Fruit fly (Drosophila melanogaster) S2 (cell line): Measurements from ENCODE around the gene dUTPase.

Experiments
- CG8478 ChIP-seq: fragments of >200 bp; optimal IDR thresholded peaks from 2 replicates; lab custom pipeline; 2018
- CTCF ChIP-seq, 2 experiments: fragments of >200 bp; optimal IDR thresholded peaks; 2 replicates each; lab custom pipeline; 2018

dUTPase gene

dm6 chr2L:11010999-11011398, at the start of gene dUTPase, which contains the start of gene Art8:
Gene dUTPase (plus strand): TSS chr2L:11011312.
Gene Art8 (minus strand): TSS chr2L:11011086.
- no peak for TF ChIP-seq CG8478
- no peak for TF ChIP-seq CTCF (optimal IDR thresholded peaks at IDR 0.05; lab: Kevin White, UChicago)

dm6 chr2L:10963979-10964378, 47.1 kb upstream of the dUTPase start, which contains the start of gene dpr2:
Gene dpr2 (minus strand): TSS chr2L:10964153.
- TF ChIP-seq CG8478 (no peak), CTCF (optimal IDR thresholded peaks at IDR 0.05; lab: Kevin White, UChicago) (no peak)

dm6 chr2L:10964493-10964892, 46.6 kb upstream of the dUTPase start:
- TF ChIP-seq CTCF (optimal IDR thresholded peaks at IDR 0.05; lab: Kevin White, UChicago) (peak; percentile 1 to 59), CG8478 (no peak)

- TF ChIP-seq CG8478 (no peak), CTCF (optimal IDR thresholded peaks at IDR 0.05; lab: Kevin White, UChicago) (no peak)
Measured at dm6 chr2L:10965962-10966361, 45.1 kb upstream of the dUTPase start.

dm6 chr2L:10967257-10968008, 43.7 kb upstream of the dUTPase start:
- TF ChIP-seq CTCF (optimal IDR thresholded peaks at IDR 0.05; lab: Kevin White, UChicago), result no peak
- TF ChIP-seq CG8478, result no peak

dm6 chr2L:10968009-10968383, 43.1 kb upstream of the dUTPase start:
- TF ChIP-seq CTCF (optimal IDR thresholded peaks at IDR 0.05; lab: Kevin White, UChicago), result no peak
- TF ChIP-seq CG8478, result no peak

- TF ChIP-seq CG8478, result no peak
- TF ChIP-seq CTCF (optimal IDR thresholded peaks at IDR 0.05; lab: Kevin White, UChicago), result no peak
Measured at dm6 chr2L:10970134-10970533, 41.0 kb upstream of the dUTPase start, which contains the start of the genes Tmem214 and YL-1. Gene Tmem214 (minus strand): TSS chr2L:10970275. Gene YL-1 (plus strand): TSS chr2L:10970443.

dm6 chr2L:10972224-10972623, 38.9 kb upstream of the dUTPase start, which contains the start of gene CG16743:
Gene CG16743 (plus strand): TSS chr2L:10972280.
- no peak for TF ChIP-seq CTCF (optimal IDR thresholded peaks at IDR 0.05; lab: Kevin White, UChicago)
- TF ChIP-seq CG8478, result no peak

dm6 chr2L:10974638-10975037, 36.5 kb upstream of the dUTPase start:
- TF ChIP-seq CTCF (optimal IDR thresholded peaks at IDR 0.05; lab: Kevin White, UChicago), result no peak
- TF ChIP-seq CG8478, result no peak

dm6 chr2L:10975193-10975592, 35.9 kb upstream of the dUTPase start, which contains the start of gene abo:
Gene abo (minus strand): TSS chr2L:10975293.
- TF ChIP-seq CG8478 (no peak), CTCF (optimal IDR thresholded peaks at IDR 0.05; lab: Kevin White, UChicago) (no peak)

- TF ChIP-seq CG8478 (no peak), CTCF (optimal IDR thresholded peaks at IDR 0.05; lab: Kevin White, UChicago) (peak; percentile 17 to 21)
Measured at dm6 chr2L:10976046-10976863, 34.9 kb upstream of the dUTPase start, which contains the start of the genes ATPsynG and SCAR. Gene ATPsynG (minus strand): TSS chr2L:10976399. Gene SCAR (plus strand): TSS chr2L:10976772.

dm6 chr2L:10976864-10977586, 34.1 kb upstream of the dUTPase start:
- no peak for TF ChIP-seq CG8478

dm6 chr2L:10986138-10986537, 25.0 kb upstream of the dUTPase start:
- peak; percentile 49 to 91 for TF ChIP-seq CTCF (optimal IDR thresholded peaks at IDR 0.05; lab: Kevin White, UChicago)
- TF ChIP-seq CG8478, result no peak

- TF ChIP-seq CTCF (optimal IDR thresholded peaks at IDR 0.05; lab: Kevin White, UChicago) (no peak), CG8478 (no peak)
Measured at dm6 chr2L:10987370-10987853, 23.7 kb upstream of the dUTPase start, which contains the start of the genes piwi and CG12253. Gene piwi (minus strand): TSS chr2L:10987420. Gene CG12253 (plus strand): TSS chr2L:10987806.

- TF ChIP-seq CG8478, result no peak
- no peak for TF ChIP-seq CTCF (optimal IDR thresholded peaks at IDR 0.05; lab: Kevin White, UChicago)
Measured at dm6 chr2L:10988026-10988425, 23.1 kb upstream of the dUTPase start.
